Fruit fly (Drosophila melanogaster) Kc167 (cell line): Measurements from ENCODE around the gene htt.
"Not testable (repeated sequence)": the region's sequence is repeated elsewhere in the genome, so short reads cannot be mapped to it uniquely, and the experiment has no call there.

ENCODE experiments used
- Myc ChIP-seq: fragments of >200 bp; optimal IDR thresholded peaks from 2 replicates; lab custom pipeline; 2017; ENCODE audit warnings: missing external identifiers
- h ChIP-seq: fragments of >200 bp; optimal IDR thresholded peaks from 3 replicates; lab custom pipeline; 2018; ENCODE audit warnings: missing external identifiers
- insv ChIP-seq: fragments of >200 bp; optimal IDR thresholded peaks from 3 replicates; lab custom pipeline; 2018; ENCODE audit warnings: missing external identifiers
- psq ChIP-seq: fragments of >200 bp; optimal IDR thresholded peaks from 2 replicates; lab custom pipeline; 2017; ENCODE audit warnings: missing external identifiers
- ttk ChIP-seq: sonication (Bioruptor generic); optimal IDR thresholded peaks from 2 replicates; lab custom pipeline; 2017; ENCODE audit warnings: missing external identifiers

DNA sequence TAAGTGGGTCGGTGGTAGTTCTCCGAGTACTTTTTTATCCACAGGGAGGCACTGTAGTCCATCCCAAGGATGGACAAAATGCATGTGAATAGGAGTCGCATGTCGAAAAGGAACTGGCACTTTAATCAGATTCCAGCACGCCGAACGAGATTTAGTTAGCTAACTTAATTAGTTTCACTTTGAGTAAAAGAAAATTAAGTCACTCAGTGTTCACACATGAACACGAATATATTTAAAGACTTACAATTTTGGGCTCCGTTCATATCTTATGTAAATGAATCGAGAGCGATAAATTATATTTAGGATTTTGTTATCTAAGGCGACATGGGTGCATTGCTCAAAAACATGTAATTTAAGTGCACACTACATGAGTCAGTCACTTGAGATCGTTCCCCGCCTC, 62.1 kb downstream of the htt start, which contains the start of gene aqrs:
- TF ChIP-seq psq; h; Myc; ttk (lab: Kevin White, UChicago); insv (lab: Kevin White, UChicago): not testable (repeated sequence)
